Worm (Caenorhabditis elegans): Measurements from ENCODE around the gene trxr-1.

ce11 chrIV:6970271-6970670 lies 41.5 kb upstream of the trxr-1 start, which contains the start of gene ZK381.8:
- TF ChIP-seq hlh-1 (tag; optimal IDR thresholded peaks at IDR 0.05) (no peak), blmp-1 (tag; optimal IDR thresholded peaks at IDR 0.05) (no peak), ham-2 (GFP tag; optimal IDR thresholded peaks at IDR 0.05) (no peak), elt-3 (tag; optimal IDR thresholded peaks at IDR 0.05) (no peak), nhr-237 (tag; optimal IDR thresholded peaks at IDR 0.05) (no peak), ceh-83 (GFP tag; optimal IDR thresholded peaks at IDR 0.05) (no peak), mab-5 (tag; optimal IDR thresholded peaks at IDR 0.05) (no peak), nhr-76 (tag; optimal IDR thresholded peaks at IDR 0.05) (no peak), snpc-4 (tag; optimal IDR thresholded peaks at IDR 0.05) (no peak)

All from whole organism, mixed stage, embryonic.